Worm (Caenorhabditis elegans) whole organism, young adult: ENCODE measurements around the gene vps-36.

Experiments
- B0261.1 ChIP-seq: sonication (generic microtip); optimal IDR thresholded peaks from 2 replicates; lab custom pipeline; 2016; ENCODE audit warnings: mild to moderate bottlenecking, missing genetic modification characterization, moderate library complexity, missing compliant biosample characterization
- C06A6.2 ChIP-seq: fragments of 200-800 bp; sonication (Bioruptor generic); conservative IDR thresholded peaks from 2 replicates; pipeline ENCODE4 v1.3.6; 2022; ENCODE audit warnings: missing genetic modification characterization, missing compliant biosample characterization
- C17E4.6 ChIP-seq: fragments of 200-800 bp; sonication (Bioruptor generic); IDR thresholded peaks from 2 replicates; pipeline ENCODE4 v1.3.6; 2022; ENCODE audit warnings: missing genetic modification reagents, missing genetic modification characterization, missing compliant biosample characterization
- D2030.7 ChIP-seq: fragments of 200-800 bp; sonication (Bioruptor generic); IDR thresholded peaks from 2 replicates; pipeline ENCODE4 v1.3.6; 2022; ENCODE audit warnings: missing genetic modification reagents, missing genetic modification characterization, missing compliant biosample characterization
- F10E7.11 ChIP-seq: sonication (generic microtip); optimal IDR thresholded peaks from 2 replicates; lab custom pipeline; 2017; ENCODE audit warnings: mild to moderate bottlenecking, missing genetic modification characterization, moderate library complexity, missing compliant biosample characterization
- F22D6.2 ChIP-seq: sonication (generic microtip); optimal IDR thresholded peaks from 2 replicates; lab custom pipeline; 2016; ENCODE audit warnings: mild to moderate bottlenecking, missing genetic modification characterization, missing compliant biosample characterization
- F37B4.10 ChIP-seq: fragments of 200-800 bp; sonication (Bioruptor generic); IDR thresholded peaks from 2 replicates; pipeline ENCODE4 v1.3.6; 2022; ENCODE audit warnings: missing genetic modification characterization, missing compliant biosample characterization
- F57A8.1 ChIP-seq: fragments of 200-800 bp; sonication (Bioruptor generic); optimal IDR thresholded peaks from 2 replicates; lab custom pipeline; 2018; ENCODE audit warnings: mild to moderate bottlenecking, missing genetic modification characterization, moderate library complexity, missing compliant biosample characterization
- F57C9.4 ChIP-seq: sonication (generic microtip); optimal IDR thresholded peaks from 2 replicates; lab custom pipeline; 2017; ENCODE audit warnings: mild to moderate bottlenecking, missing genetic modification characterization, missing compliant biosample characterization
- K12H6.12 ChIP-seq: fragments of 200-800 bp; sonication (Bioruptor generic); optimal IDR thresholded peaks from 2 replicates; lab custom pipeline; 2018; ENCODE audit warnings: mild to moderate bottlenecking, missing genetic modification characterization, missing compliant biosample characterization
- T26A5.8 ChIP-seq: sonication (generic microtip); optimal IDR thresholded peaks from 2 replicates; lab custom pipeline; 2016; ENCODE audit warnings: missing genetic modification characterization, missing compliant biosample characterization
- Y56A3A.18 ChIP-seq: fragments of 200-800 bp; sonication (Bioruptor generic); IDR thresholded peaks from 2 replicates; pipeline ENCODE4 v1.3.6; 2022; ENCODE audit warnings: missing genetic modification reagents, missing genetic modification characterization, missing compliant biosample characterization
- ZK185.1 ChIP-seq: sonication (generic microtip); optimal IDR thresholded peaks from 2 replicates; lab custom pipeline; 2016; ENCODE audit warnings: mild to moderate bottlenecking, missing genetic modification characterization, missing compliant biosample characterization; ENCODE audit not compliant: poor library complexity, severe bottlenecking
- akir-1 ChIP-seq: fragments of 200-800 bp; sonication (Bioruptor generic); optimal IDR thresholded peaks from 2 replicates; lab custom pipeline; 2018; ENCODE audit warnings: mild to moderate bottlenecking, missing genetic modification characterization, moderate library complexity, missing compliant biosample characterization
- attf-3 ChIP-seq: fragments of 200-800 bp; sonication (Bioruptor generic); conservative IDR thresholded peaks from 2 replicates; pipeline ENCODE4 v1.3.6; 2022; ENCODE audit warnings: missing genetic modification reagents, missing genetic modification characterization, missing compliant biosample characterization
- attf-6 ChIP-seq: fragments of 200-800 bp; sonication (Bioruptor generic); IDR thresholded peaks from 2 replicates; pipeline ENCODE4 v1.3.6; 2022; ENCODE audit warnings: missing genetic modification reagents, missing genetic modification characterization, missing compliant biosample characterization
- bed-1 ChIP-seq: fragments of 200-800 bp; sonication (Bioruptor generic); IDR thresholded peaks from 2 replicates; pipeline ENCODE4 v1.3.6; 2022; ENCODE audit warnings: missing genetic modification reagents, missing genetic modification characterization, missing compliant biosample characterization
- ccch-3 ChIP-seq: fragments of 200-800 bp; sonication (Bioruptor generic); optimal IDR thresholded peaks from 2 replicates; lab custom pipeline; 2018; ENCODE audit warnings: mild to moderate bottlenecking, missing genetic modification characterization, missing compliant biosample characterization
- cebp-2 ChIP-seq: fragments of 200-800 bp; sonication (Bioruptor generic); IDR thresholded peaks from 2 replicates; pipeline ENCODE4 v1.3.6; 2022; ENCODE audit warnings: missing genetic modification characterization, missing compliant biosample characterization
- ceh-100 ChIP-seq: fragments of 200-800 bp; sonication (Bioruptor generic); IDR thresholded peaks from 2 replicates; pipeline ENCODE4 v1.3.6; 2022; ENCODE audit warnings: missing genetic modification reagents, missing genetic modification characterization, missing compliant biosample characterization
- ceh-40 ChIP-seq: fragments of 200-800 bp; sonication (Bioruptor generic); IDR thresholded peaks from 2 replicates; pipeline ENCODE4 v1.3.6; 2022; ENCODE audit warnings: missing genetic modification characterization, missing compliant biosample characterization
- ceh-58 ChIP-seq: fragments of 200-800 bp; sonication (Bioruptor generic); IDR thresholded peaks from 2 replicates; pipeline ENCODE4 v1.3.6; 2022; ENCODE audit warnings: missing genetic modification characterization, missing compliant biosample characterization
- ceh-79 ChIP-seq: sonication (generic microtip); optimal IDR thresholded peaks from 2 replicates; lab custom pipeline; 2017; ENCODE audit warnings: mild to moderate bottlenecking, missing genetic modification characterization, missing compliant biosample characterization
- die-1 ChIP-seq: sonication (generic microtip); optimal IDR thresholded peaks from 2 replicates; lab custom pipeline; 2016; ENCODE audit warnings: missing genotype, mild to moderate bottlenecking, missing genetic modification characterization, missing compliant biosample characterization
- efl-1 ChIP-seq: fragments of 150-350 bp; optimal IDR thresholded peaks from 2 replicates; lab custom pipeline; 2014; ENCODE audit warnings: missing biosample characterization, missing genetic modification reagents, missing genetic modification characterization
- ekl-4 ChIP-seq: fragments of 200-800 bp; sonication (Bioruptor generic); IDR thresholded peaks from 2 replicates; pipeline ENCODE4 v1.3.6; 2022; ENCODE audit warnings: missing genetic modification reagents, missing genetic modification characterization, missing compliant biosample characterization
- ets-4 ChIP-seq: fragments of 200-800 bp; sonication (Bioruptor generic); optimal IDR thresholded peaks from 2 replicates; lab custom pipeline; 2018; ENCODE audit warnings: mild to moderate bottlenecking, missing genetic modification characterization, missing compliant biosample characterization
- hmg-1.2 ChIP-seq: fragments of 200-800 bp; sonication (Bioruptor generic); IDR thresholded peaks from 2 replicates; pipeline ENCODE4 v1.3.6; 2022; ENCODE audit warnings: missing genetic modification reagents, missing genetic modification characterization, missing compliant biosample characterization
- lin-54 ChIP-seq: fragments of 200-800 bp; sonication (Bioruptor generic); optimal IDR thresholded peaks from 2 replicates; lab custom pipeline; 2018; ENCODE audit warnings: mild to moderate bottlenecking, missing genetic modification characterization, missing compliant biosample characterization
- mcd-1 ChIP-seq: fragments of 200-800 bp; sonication (Bioruptor generic); IDR thresholded peaks from 2 replicates; pipeline ENCODE4 v1.3.6; 2022; ENCODE audit warnings: missing genetic modification reagents, missing genetic modification characterization, missing compliant biosample characterization
- mxl-1 ChIP-seq: sonication (generic microtip); optimal IDR thresholded peaks from 2 replicates; lab custom pipeline; 2016; ENCODE audit warnings: missing genetic modification characterization, missing compliant biosample characterization
- nhr-27 ChIP-seq: fragments of 200-800 bp; sonication (Bioruptor generic); optimal IDR thresholded peaks from 2 replicates; lab custom pipeline; 2018; ENCODE audit warnings: mild to moderate bottlenecking, missing genetic modification characterization, moderate library complexity, missing compliant biosample characterization
- nhr-90 ChIP-seq: sonication (generic microtip); optimal IDR thresholded peaks from 2 replicates; lab custom pipeline; 2016; ENCODE audit warnings: missing genotype, mild to moderate bottlenecking, missing genetic modification characterization, missing compliant biosample characterization
- rcor-1 ChIP-seq: fragments of 200-800 bp; sonication (Bioruptor generic); IDR thresholded peaks from 2 replicates; pipeline ENCODE4 v1.3.6; 2022; ENCODE audit warnings: missing genetic modification reagents, missing genetic modification characterization, missing compliant biosample characterization
- sea-2 ChIP-seq: fragments of 200-800 bp; sonication (Bioruptor generic); IDR thresholded peaks from 2 replicates; pipeline ENCODE4 v1.3.6; 2022; ENCODE audit warnings: missing genetic modification characterization, missing compliant biosample characterization
- snpc-3.4 ChIP-seq: sonication (generic microtip); optimal IDR thresholded peaks from 2 replicates; lab custom pipeline; 2017; ENCODE audit warnings: missing genetic modification characterization, mild to moderate bottlenecking, missing compliant biosample characterization, antibody characterized with exemption, moderate library complexity, missing genotype, missing genetic modification reagents
- zfh-2 ChIP-seq: fragments of 200-800 bp; sonication (Bioruptor generic); conservative IDR thresholded peaks from 2 replicates; pipeline ENCODE4 v1.3.6; 2022; ENCODE audit warnings: missing genetic modification reagents, missing genetic modification characterization, missing compliant biosample characterization
- ztf-3 ChIP-seq: fragments of 200-800 bp; sonication (Bioruptor generic); optimal IDR thresholded peaks from 2 replicates; lab custom pipeline; 2018; ENCODE audit warnings: mild to moderate bottlenecking, missing genetic modification characterization, missing compliant biosample characterization

Gene vps-36

DNA sequence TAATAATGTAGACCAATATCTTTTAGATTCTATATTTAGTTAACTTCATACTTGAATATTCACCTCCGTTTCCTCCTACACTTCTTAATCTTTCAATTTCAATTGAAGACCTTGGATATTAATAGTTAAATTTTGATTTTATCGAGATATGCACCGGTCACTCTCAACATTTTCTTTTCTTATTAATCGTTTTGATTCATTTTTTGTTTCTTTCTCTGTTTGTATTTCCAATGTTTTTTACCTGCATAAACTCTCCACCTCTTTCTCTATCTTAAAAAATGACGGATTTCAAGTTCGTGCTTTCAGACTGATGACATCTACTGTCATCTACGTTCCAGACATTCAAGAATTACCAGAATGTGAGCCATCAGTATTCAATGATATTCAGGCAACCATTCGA is 31.3 kb upstream of the vps-36 start, which contains the start of gene frpr-9 (continued):
- no peak for TF ChIP-seq efl-1 (GFP tag; lab: Kevin White, UChicago)

DNA sequence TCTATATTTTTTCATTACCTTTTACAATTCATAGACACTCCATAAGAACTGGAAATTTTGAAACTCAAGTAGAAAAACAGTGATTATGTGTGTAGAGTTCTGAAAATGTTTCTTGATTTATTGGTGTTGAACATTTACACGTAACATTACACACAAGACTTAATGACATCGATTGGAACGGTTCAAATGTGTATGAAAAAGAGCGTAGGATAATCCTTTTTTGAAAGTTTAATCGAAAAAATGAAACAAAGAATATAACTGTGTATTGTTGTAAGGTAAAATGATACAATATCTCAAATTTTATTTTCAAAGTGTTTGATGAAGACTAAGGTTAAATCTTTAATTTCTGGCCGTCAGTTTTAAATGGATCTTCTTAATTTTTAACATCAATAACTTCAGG is 20.6 kb upstream of the vps-36 start, which contains the start of gene fig-1:
TSS of gene fig-1 (minus strand) at position 101 of the 400 bp plus-strand sequence.
- TF ChIP-seq bed-1 (GFP tag; lab: Robert Waterston, UW) (no peak), F10E7.11 (tag; lab: Kevin White, UChicago) (no peak), ceh-58 (GFP tag; lab: Robert Waterston, UW) (no peak), C06A6.2 (GFP tag; lab: Robert Waterston, UW) (no peak), F57A8.1 (GFP tag; lab: Kevin White, UChicago) (no peak), ztf-3 (GFP tag; lab: Kevin White, UChicago) (no peak), sea-2 (no peak), F57C9.4 (tag; lab: Kevin White, UChicago) (no peak), akir-1 (no peak), ceh-40 (GFP tag; lab: Robert Waterston, UW) (no peak), ekl-4 (no peak), rcor-1 (no peak), D2030.7 (GFP tag; lab: Robert Waterston, UW) (no peak), attf-3 (GFP tag; lab: Robert Waterston, UW) (no peak), Y56A3A.18 (GFP tag; lab: Robert Waterston, UW) (no peak), zfh-2 (GFP tag; lab: Robert Waterston, UW) (no peak)

DNA sequence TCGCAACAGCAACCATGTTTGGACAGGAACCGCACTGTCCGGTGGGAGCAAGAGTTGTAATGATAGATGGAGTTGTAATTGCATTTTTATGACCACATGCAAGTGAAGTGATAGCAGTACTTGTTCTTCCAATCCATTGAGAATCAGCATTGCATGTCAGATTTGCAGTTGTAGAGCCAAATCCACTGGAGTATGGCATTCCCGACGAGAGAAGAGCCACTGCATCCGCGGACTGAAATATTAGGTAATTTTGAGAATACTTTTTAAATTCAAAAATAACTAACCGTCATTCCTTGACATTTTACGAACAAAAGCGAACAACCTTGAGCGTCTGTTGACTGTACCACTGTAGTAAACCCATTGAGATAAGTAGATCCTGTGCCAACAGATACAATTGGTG is 14.6 kb upstream of the vps-36 start:
- TF ChIP-seq C17E4.6 (GFP tag; lab: Robert Waterston, UW) (no peak), F22D6.2 (tag; lab: Kevin White, UChicago) (no peak), ceh-100 (no peak), cebp-2 (no peak), die-1 (tag; lab: Kevin White, UChicago) (no peak), lin-54 (GFP tag; lab: Kevin White, UChicago) (no peak), attf-6 (no peak), mxl-1 (no peak), F37B4.10 (no peak), Y56A3A.18 (GFP tag; lab: Robert Waterston, UW) (no peak), nhr-90 (tag; lab: Kevin White, UChicago) (no peak), ccch-3 (GFP tag; lab: Kevin White, UChicago) (no peak), K12H6.12 (tag; lab: Kevin White, UChicago) (no peak), ceh-40 (GFP tag; lab: Robert Waterston, UW) (no peak), ZK185.1 (tag; lab: Kevin White, UChicago) (no peak), hmg-1.2 (no peak), snpc-3.4 (tag; lab: Kevin White, UChicago) (no peak)

DNA sequence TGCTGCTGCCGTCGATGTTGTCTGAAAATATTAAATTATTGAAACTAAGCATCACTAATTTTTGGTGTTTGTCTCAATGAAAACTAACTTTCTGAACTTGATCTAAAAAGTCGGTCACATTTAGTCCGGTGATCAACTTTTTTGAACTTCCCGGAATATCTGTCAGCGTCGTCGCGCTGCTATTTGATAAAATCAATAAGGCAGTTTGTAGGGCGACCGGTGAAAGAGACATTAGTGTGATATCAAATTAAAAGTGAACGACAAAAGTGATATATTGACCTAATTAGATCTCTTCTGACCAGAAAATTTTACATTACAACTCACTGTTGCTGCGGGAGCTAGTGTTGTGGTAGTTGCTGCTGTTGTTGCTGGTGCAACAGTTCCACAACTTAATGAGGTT is 10.5 kb upstream of the vps-36 start:
- no peak for TF ChIP-seq efl-1 (GFP tag; lab: Kevin White, UChicago)
- TF ChIP-seq B0261.1 (tag; lab: Kevin White, UChicago) = no peak
- TF ChIP-seq nhr-27 (tag; lab: Kevin White, UChicago) = no peak
- no peak for TF ChIP-seq mcd-1
- TF ChIP-seq T26A5.8 (tag; lab: Kevin White, UChicago) = no peak
- no peak for TF ChIP-seq ceh-79
- TF ChIP-seq ets-4 (GFP tag; lab: Kevin White, UChicago) = no peak
